Worm (Caenorhabditis elegans) whole organism, young adult: ENCODE data around the gene rocf-1.

Experiments
- F22D6.2 ChIP-seq: sonication (generic microtip); optimal IDR thresholded peaks from 2 replicates; lab custom pipeline; 2016; ENCODE audit warnings: mild to moderate bottlenecking, missing genetic modification characterization, missing compliant biosample characterization
- F39B2.1 ChIP-seq: fragments of 200-800 bp; sonication (Bioruptor generic); IDR thresholded peaks from 2 replicates; pipeline ENCODE4 v1.3.6; 2022; ENCODE audit warnings: missing genetic modification reagents, missing genetic modification characterization, missing compliant biosample characterization
- F57A8.1 ChIP-seq: fragments of 200-800 bp; sonication (Bioruptor generic); optimal IDR thresholded peaks from 2 replicates; lab custom pipeline; 2018; ENCODE audit warnings: mild to moderate bottlenecking, missing genetic modification characterization, moderate library complexity, missing compliant biosample characterization
- F57C9.4 ChIP-seq: sonication (generic microtip); optimal IDR thresholded peaks from 2 replicates; lab custom pipeline; 2017; ENCODE audit warnings: mild to moderate bottlenecking, missing genetic modification characterization, missing compliant biosample characterization
- K11D2.4 ChIP-seq: fragments of 200-800 bp; sonication (Bioruptor generic); IDR thresholded peaks from 2 replicates; pipeline ENCODE4 v1.3.6; 2022; ENCODE audit warnings: missing genetic modification reagents, missing genetic modification characterization, missing compliant biosample characterization
- K12H6.12 ChIP-seq: fragments of 200-800 bp; sonication (Bioruptor generic); optimal IDR thresholded peaks from 2 replicates; lab custom pipeline; 2018; ENCODE audit warnings: mild to moderate bottlenecking, missing genetic modification characterization, missing compliant biosample characterization
- T26A5.8 ChIP-seq: sonication (generic microtip); optimal IDR thresholded peaks from 2 replicates; lab custom pipeline; 2016; ENCODE audit warnings: missing genetic modification characterization, missing compliant biosample characterization
- Y53G8AR.9 ChIP-seq: fragments of 200-800 bp; sonication (Bioruptor generic); conservative IDR thresholded peaks from 2 replicates; pipeline ENCODE4 v1.3.6; 2022; ENCODE audit warnings: missing genetic modification reagents, missing genetic modification characterization, missing compliant biosample characterization
- Y79H2A.3 ChIP-seq: fragments of 200-800 bp; sonication (Bioruptor generic); conservative IDR thresholded peaks from 2 replicates; pipeline ENCODE4 v1.3.6; 2022; ENCODE audit warnings: missing genetic modification reagents, missing genetic modification characterization, missing compliant biosample characterization
- Y95B8A.8 ChIP-seq: fragments of 200-800 bp; sonication (Bioruptor generic); IDR thresholded peaks from 2 replicates; pipeline ENCODE4 v1.3.6; 2022; ENCODE audit warnings: missing genetic modification reagents, missing genetic modification characterization, missing compliant biosample characterization
- ama-1 ChIP-seq, 3 experiments: fragments of 150-350 bp in 1 of 3; sonication (generic microtip) in 2 of 3; optimal IDR thresholded peaks; 2 replicates each; lab custom pipeline; 2014 to 2018; ENCODE audit warnings: missing biosample characterization in 2 of 3, missing genetic modification characterization in 2 of 3, missing genetic modification reagents in 2 of 3
- aptf-3 ChIP-seq: fragments of 200-800 bp; sonication (Bioruptor generic); IDR thresholded peaks from 2 replicates; pipeline ENCODE4 v1.3.6; 2022; ENCODE audit warnings: missing genetic modification characterization, missing compliant biosample characterization
- ccch-3 ChIP-seq: fragments of 200-800 bp; sonication (Bioruptor generic); optimal IDR thresholded peaks from 2 replicates; lab custom pipeline; 2018; ENCODE audit warnings: mild to moderate bottlenecking, missing genetic modification characterization, missing compliant biosample characterization
- ceh-27 ChIP-seq: fragments of 200-800 bp; sonication (Bioruptor generic); optimal IDR thresholded peaks from 2 replicates; lab custom pipeline; 2018; ENCODE audit warnings: mild to moderate bottlenecking, missing genetic modification characterization, moderate library complexity, missing compliant biosample characterization
- ceh-58 ChIP-seq: fragments of 200-800 bp; sonication (Bioruptor generic); IDR thresholded peaks from 2 replicates; pipeline ENCODE4 v1.3.6; 2022; ENCODE audit warnings: missing genetic modification characterization, missing compliant biosample characterization
- chd-7 ChIP-seq: sonication (generic microtip); optimal IDR thresholded peaks from 2 replicates; lab custom pipeline; 2016; ENCODE audit warnings: mild to moderate bottlenecking, missing genetic modification characterization, moderate library complexity, missing compliant biosample characterization
- efl-1 ChIP-seq: fragments of 150-350 bp; optimal IDR thresholded peaks from 2 replicates; lab custom pipeline; 2014; ENCODE audit warnings: missing biosample characterization, missing genetic modification reagents, missing genetic modification characterization
- egl-44 ChIP-seq: fragments of 200-800 bp; sonication (Bioruptor generic); IDR thresholded peaks from 2 replicates; pipeline ENCODE4 v1.3.6; 2022; ENCODE audit warnings: missing genetic modification reagents, missing genetic modification characterization, missing compliant biosample characterization
- fkh-3 ChIP-seq: sonication (generic microtip); optimal IDR thresholded peaks from 2 replicates; lab custom pipeline; 2016; ENCODE audit warnings: mild to moderate bottlenecking, missing genetic modification characterization, missing compliant biosample characterization
- him-1 ChIP-seq: sonication (generic microtip); optimal IDR thresholded peaks from 2 replicates; lab custom pipeline; 2016; ENCODE audit warnings: missing genotype, missing genetic modification reagents, missing genetic modification characterization, missing compliant biosample characterization
- lin-35 ChIP-seq, 3 experiments: fragments of 150-350 bp in 2 of 3; sonication (generic microtip) in 1 of 3; optimal IDR thresholded peaks; 2 replicates each; lab custom pipeline; 2014 to 2018; ENCODE audit warnings: missing biosample characterization in 3 of 3, missing genetic modification characterization in 3 of 3, missing genetic modification reagents in 3 of 3
- lin-54 ChIP-seq: fragments of 200-800 bp; sonication (Bioruptor generic); optimal IDR thresholded peaks from 2 replicates; lab custom pipeline; 2018; ENCODE audit warnings: mild to moderate bottlenecking, missing genetic modification characterization, missing compliant biosample characterization
- madf-3 ChIP-seq: fragments of 200-800 bp; sonication (Bioruptor generic); IDR thresholded peaks from 2 replicates; pipeline ENCODE4 v1.3.6; 2022; ENCODE audit warnings: missing genetic modification reagents, missing genetic modification characterization, missing compliant biosample characterization
- mel-28 ChIP-seq: sonication (generic microtip); optimal IDR thresholded peaks from 2 replicates; lab custom pipeline; 2016; ENCODE audit warnings: borderline replicate concordance, mild to moderate bottlenecking, missing genetic modification characterization, missing compliant biosample characterization
- nfya-1 ChIP-seq: sonication (generic microtip); optimal IDR thresholded peaks from 2 replicates; lab custom pipeline; 2017; ENCODE audit warnings: antibody characterized with exemption, missing compliant biosample characterization, missing genetic modification characterization, borderline replicate concordance; ENCODE audit not compliant: insufficient read depth
- nhr-120 ChIP-seq: fragments of 200-800 bp; sonication (Bioruptor generic); IDR thresholded peaks from 2 replicates; pipeline ENCODE4 v1.3.6; 2022; ENCODE audit warnings: missing genetic modification characterization, missing compliant biosample characterization
- nhr-80 ChIP-seq: sonication (generic microtip); optimal IDR thresholded peaks from 2 replicates; lab custom pipeline; 2016; ENCODE audit warnings: missing genetic modification characterization, missing compliant biosample characterization
- rcor-1 ChIP-seq: fragments of 200-800 bp; sonication (Bioruptor generic); IDR thresholded peaks from 2 replicates; pipeline ENCODE4 v1.3.6; 2022; ENCODE audit warnings: missing genetic modification reagents, missing genetic modification characterization, missing compliant biosample characterization
- sdz-38 ChIP-seq: sonication (generic microtip); optimal IDR thresholded peaks from 2 replicates; lab custom pipeline; 2016; ENCODE audit warnings: missing genotype, missing genetic modification characterization, missing compliant biosample characterization
- snpc-4 ChIP-seq, 5 experiments: fragments of 150-350 bp in 1 of 5; sonication (generic microtip) in 4 of 5; optimal IDR thresholded peaks; 2 replicates each; lab custom pipeline; 2014 to 2018; ENCODE audit warnings: missing genetic modification characterization in 5 of 5, missing biosample characterization in 3 of 5, antibody characterized with exemption in 2 of 5, mild to moderate bottlenecking in 2 of 5, missing compliant biosample characterization in 2 of 5, missing genotype in 2 of 5, moderate library complexity in 2 of 5, missing genetic modification reagents in 1 of 5
- tlf-1 ChIP-seq: fragments of 200-800 bp; sonication (Bioruptor generic); optimal IDR thresholded peaks from 2 replicates; lab custom pipeline; 2018; ENCODE audit warnings: mild to moderate bottlenecking, missing genetic modification characterization, missing compliant biosample characterization
- unc-130 ChIP-seq: sonication (generic microtip); optimal IDR thresholded peaks from 2 replicates; lab custom pipeline; 2016; ENCODE audit warnings: missing genetic modification reagents, missing genetic modification characterization, missing compliant biosample characterization
- xnd-1 ChIP-seq: sonication (generic microtip); optimal IDR thresholded peaks from 2 replicates; lab custom pipeline; 2016; ENCODE audit warnings: missing genotype, missing genetic modification reagents, missing genetic modification characterization, missing compliant biosample characterization
- zfh-2 ChIP-seq: fragments of 200-800 bp; sonication (Bioruptor generic); conservative IDR thresholded peaks from 2 replicates; pipeline ENCODE4 v1.3.6; 2022; ENCODE audit warnings: missing genetic modification reagents, missing genetic modification characterization, missing compliant biosample characterization
- zim-3 ChIP-seq: sonication (generic microtip); optimal IDR thresholded peaks from 2 replicates; lab custom pipeline; 2017; ENCODE audit warnings: mild to moderate bottlenecking, missing genetic modification characterization, moderate library complexity, missing compliant biosample characterization
- ztf-3 ChIP-seq: fragments of 200-800 bp; sonication (Bioruptor generic); optimal IDR thresholded peaks from 2 replicates; lab custom pipeline; 2018; ENCODE audit warnings: mild to moderate bottlenecking, missing genetic modification characterization, missing compliant biosample characterization

rocf-1 gene

ce11 chrV:15487764-15488163 lies 23.5 kb upstream of the rocf-1 start, which contains the start of gene srw-21:
Gene srw-21, plus strand, starts transcription at chrV:15488064.
- TF ChIP-seq efl-1 (no peak), lin-35 (GFP tag; optimal IDR thresholded peaks at IDR 0.05; lab: Kevin White, UChicago) (no peak), ama-1 (optimal IDR thresholded peaks at IDR 0.05; lab: Kevin White, UChicago) (no peak), ama-1 (GFP tag; optimal IDR thresholded peaks at IDR 0.05; lab: Kevin White, UChicago) (no peak), xnd-1 (tag; lab: Kevin White, UChicago) (no peak), Y95B8A.8 (GFP tag; lab: Robert Waterston, UW) (no peak), egl-44 (no peak), K11D2.4 (GFP tag; lab: Robert Waterston, UW) (no peak), ztf-3 (GFP tag; lab: Kevin White, UChicago) (no peak), zim-3 (tag; lab: Kevin White, UChicago) (no peak), zfh-2 (GFP tag; lab: Robert Waterston, UW) (no peak), ceh-58 (GFP tag; lab: Robert Waterston, UW) (no peak), F57C9.4 (tag; lab: Kevin White, UChicago) (no peak), snpc-4 (GFP tag; optimal IDR thresholded peaks at IDR 0.05; lab: Kevin White, UChicago) (no peak), snpc-4 (tag; optimal IDR thresholded peaks at IDR 0.05; lab: Kevin White, UChicago) (no peak), madf-3 (GFP tag; lab: Robert Waterston, UW) (no peak), tlf-1 (no peak), aptf-3 (GFP tag; lab: Robert Waterston, UW) (no peak)

ce11 chrV:15484537-15484936 lies 20.2 kb upstream of the rocf-1 start, which contains the start of gene C06B8.3:
Gene C06B8.3, minus strand, starts transcription at chrV:15484637.
- TF ChIP-seq unc-130 (GFP tag; lab: Kevin White, UChicago): no peak
- no peak for TF ChIP-seq F57A8.1 (GFP tag; lab: Kevin White, UChicago)
- TF ChIP-seq, all 124 proteins: peak for 0

- TF ChIP-seq lin-54 (no peak), nhr-80 (tag; lab: Kevin White, UChicago) (peak; percentile 28)
Observed at ce11 chrV:15483563-15483962, 19.3 kb upstream of the rocf-1 start.

- TF ChIP-seq xnd-1 (tag; lab: Kevin White, UChicago) (no peak), fkh-3 (tag; lab: Kevin White, UChicago) (no peak), nhr-120 (GFP tag; lab: Robert Waterston, UW) (no peak), Y79H2A.3 (GFP tag; lab: Robert Waterston, UW) (no peak), madf-3 (GFP tag; lab: Robert Waterston, UW) (no peak), rcor-1 (GFP tag; lab: Robert Waterston, UW) (no peak), sdz-38 (tag; lab: Kevin White, UChicago) (no peak), Y53G8AR.9 (GFP tag; lab: Robert Waterston, UW) (no peak), nfya-1 (tag; lab: Kevin White, UChicago) (no peak), F22D6.2 (tag; lab: Kevin White, UChicago) (no peak), ccch-3 (no peak), chd-7 (no peak), him-1 (tag; lab: Kevin White, UChicago) (no peak), mel-28 (tag; lab: Kevin White, UChicago) (no peak), ceh-27 (GFP tag; lab: Kevin White, UChicago) (no peak), F39B2.1 (GFP tag; lab: Robert Waterston, UW) (no peak), T26A5.8 (tag; lab: Kevin White, UChicago) (no peak), K12H6.12 (no peak), nhr-80 (tag; lab: Kevin White, UChicago) (no peak)
Observed at ce11 chrV:15481374-15481773, 17.1 kb upstream of the rocf-1 start, which contains the start of gene nhr-150. Gene nhr-150, minus strand, starts transcription at chrV:15481465.
